Worm (Caenorhabditis elegans) whole organism, L4 larva: Measurements from ENCODE around the gene ZK783.7.

Experiments
- F37D6.2 ChIP-seq: sonication (generic microtip); optimal IDR thresholded peaks from 2 replicates; lab custom pipeline; 2016; ENCODE audit warnings: mild to moderate bottlenecking, missing genetic modification characterization, missing compliant biosample characterization
- F49E8.2 ChIP-seq: sonication (generic microtip); optimal IDR thresholded peaks from 2 replicates; lab custom pipeline; 2016; ENCODE audit warnings: missing compliant biosample characterization, mild to moderate bottlenecking, missing genetic modification characterization, borderline replicate concordance
- Y5F2A.4 ChIP-seq: fragments of 200-800 bp; sonication (Bioruptor generic); optimal IDR thresholded peaks from 2 replicates; lab custom pipeline; 2018; ENCODE audit warnings: mild to moderate bottlenecking, missing genetic modification characterization, missing compliant biosample characterization
- aha-1 ChIP-seq: fragments of 150-350 bp; peaks from one replicate; lab custom pipeline; 2014; ENCODE audit warnings: missing biosample characterization, missing genetic modification characterization
- ama-1 ChIP-seq: fragments of 150-350 bp; optimal IDR thresholded peaks from 2 replicates; lab custom pipeline; 2014; ENCODE audit warnings: inconsistent platforms, mixed read lengths
- arid-1 ChIP-seq: fragments of 200-800 bp; sonication (Bioruptor generic); conservative IDR thresholded peaks from 2 replicates; pipeline ENCODE4 v1.3.6; 2022; ENCODE audit warnings: missing genetic modification reagents, missing genetic modification characterization, missing compliant biosample characterization
- attf-4 ChIP-seq: sonication (generic microtip); optimal IDR thresholded peaks from 3 replicates; lab custom pipeline; 2017; ENCODE audit warnings: missing biosample characterization, missing genetic modification characterization
- ceh-82 ChIP-seq: sonication (generic microtip); optimal IDR thresholded peaks from 2 replicates; lab custom pipeline; 2017; ENCODE audit warnings: missing biosample characterization, missing genetic modification characterization
- ces-1 ChIP-seq: fragments of 150-350 bp; sonication (generic microtip); optimal IDR thresholded peaks from 4 replicates; lab custom pipeline; 2014; ENCODE audit warnings: missing biosample characterization, missing genetic modification reagents, missing genetic modification characterization
- daf-16 ChIP-seq, 3 experiments: sonication (generic microtip); optimal IDR thresholded peaks; 2 replicates each; lab custom pipeline; 2016 to 2017; ENCODE audit warnings: missing genetic modification characterization in 3 of 3, missing genetic modification reagents in 3 of 3, mild to moderate bottlenecking in 2 of 3, missing compliant biosample characterization in 2 of 3, missing biosample characterization in 1 of 3, moderate library complexity in 1 of 3
- dmd-8 ChIP-seq: fragments of 200-800 bp; sonication (Bioruptor generic); IDR thresholded peaks from 2 replicates; pipeline ENCODE4 v1.3.6; 2022; ENCODE audit warnings: missing genetic modification characterization, missing compliant biosample characterization
- duxl-1 ChIP-seq: sonication (generic microtip); optimal IDR thresholded peaks from 2 replicates; lab custom pipeline; 2016; ENCODE audit warnings: mild to moderate bottlenecking, missing genetic modification characterization, moderate library complexity, missing compliant biosample characterization; ENCODE audit not compliant: poor library complexity
- fos-1 ChIP-seq: fragments of 150-350 bp; optimal IDR thresholded peaks from 2 replicates; lab custom pipeline; 2014; ENCODE audit warnings: missing biosample characterization, missing genetic modification characterization
- gei-8 ChIP-seq: fragments of 200-800 bp; sonication (Bioruptor generic); optimal IDR thresholded peaks from 2 replicates; lab custom pipeline; 2018; ENCODE audit warnings: mild to moderate bottlenecking, missing genetic modification characterization, missing compliant biosample characterization
- hlh-11 ChIP-seq: fragments of 200-800 bp; sonication (Bioruptor generic); optimal IDR thresholded peaks from 2 replicates; lab custom pipeline; 2018; ENCODE audit warnings: mild to moderate bottlenecking, missing genetic modification characterization, missing compliant biosample characterization
- hlh-30 ChIP-seq: sonication (generic microtip); optimal IDR thresholded peaks from 2 replicates; lab custom pipeline; 2017; ENCODE audit warnings: antibody characterized with exemption, mild to moderate bottlenecking, missing genetic modification characterization, missing compliant biosample characterization; ENCODE audit not compliant: insufficient read depth
- lin-15B ChIP-seq: fragments of 150-350 bp; sonication (generic microtip); optimal IDR thresholded peaks from 3 replicates; lab custom pipeline; 2014; ENCODE audit warnings: missing biosample characterization, missing genetic modification characterization
- lin-38 ChIP-seq: fragments of 200-800 bp; sonication (Bioruptor generic); IDR thresholded peaks from 2 replicates; pipeline ENCODE4 v1.3.6; 2022; ENCODE audit warnings: missing genetic modification reagents, missing genetic modification characterization, missing compliant biosample characterization
- madf-5 ChIP-seq, 2 experiments: fragments of 200-800 bp; sonication (Bioruptor generic); IDR thresholded peaks; 2 replicates each; pipeline ENCODE4 v1.3.6; 2022; ENCODE audit warnings: missing compliant biosample characterization in 2 of 2, missing genetic modification characterization in 2 of 2
- madf-9 ChIP-seq: fragments of 200-800 bp; sonication (Bioruptor generic); conservative IDR thresholded peaks from 2 replicates; pipeline ENCODE4 v1.3.6; 2022; ENCODE audit warnings: missing genetic modification reagents, missing genetic modification characterization, missing compliant biosample characterization
- mep-1 ChIP-seq: fragments of 150-350 bp; sonication (generic microtip); optimal IDR thresholded peaks from 3 replicates; lab custom pipeline; 2014; ENCODE audit warnings: missing biosample characterization, missing genetic modification characterization
- mes-2 ChIP-seq: sonication (generic microtip); optimal IDR thresholded peaks from 2 replicates; lab custom pipeline; 2016; ENCODE audit warnings: missing genotype, mild to moderate bottlenecking, missing genetic modification characterization, missing compliant biosample characterization; ENCODE audit not compliant: poor library complexity, severe bottlenecking
- nhr-10 ChIP-seq: fragments of 150-350 bp; optimal IDR thresholded peaks from 2 replicates; lab custom pipeline; 2014; ENCODE audit warnings: missing biosample characterization, missing genetic modification characterization
- nhr-102 ChIP-seq: sonication (generic microtip); optimal IDR thresholded peaks from 2 replicates; lab custom pipeline; 2016; ENCODE audit warnings: mild to moderate bottlenecking, missing genetic modification characterization, moderate library complexity, missing compliant biosample characterization
- nhr-237 ChIP-seq: sonication (generic microtip); optimal IDR thresholded peaks from 2 replicates; lab custom pipeline; 2017; ENCODE audit warnings: missing biosample characterization, missing genetic modification characterization
- nhr-28 ChIP-seq: fragments of 150-350 bp; optimal IDR thresholded peaks from 2 replicates; lab custom pipeline; 2014; ENCODE audit warnings: missing biosample characterization, missing genetic modification characterization
- nhr-41 ChIP-seq: fragments of 200-800 bp; sonication (Bioruptor generic); IDR thresholded peaks from 2 replicates; pipeline ENCODE4 v1.3.6; 2022; ENCODE audit warnings: missing genetic modification reagents, missing genetic modification characterization, missing compliant biosample characterization
- nhr-42 ChIP-seq: fragments of 200-800 bp; sonication (Bioruptor generic); IDR thresholded peaks from 2 replicates; pipeline ENCODE4 v1.3.6; 2022; ENCODE audit warnings: missing genetic modification characterization, missing compliant biosample characterization
- nhr-48 ChIP-seq: sonication (generic microtip); optimal IDR thresholded peaks from 2 replicates; lab custom pipeline; 2016; ENCODE audit warnings: mild to moderate bottlenecking, missing genetic modification characterization, missing compliant biosample characterization
- rbr-2 ChIP-seq: sonication (generic microtip); optimal IDR thresholded peaks from 2 replicates; lab custom pipeline; 2016; ENCODE audit warnings: missing genotype, missing genetic modification characterization, missing compliant biosample characterization
- sdz-12 ChIP-seq: fragments of 200-800 bp; sonication (Bioruptor generic); optimal IDR thresholded peaks from 2 replicates; lab custom pipeline; 2018; ENCODE audit warnings: mild to moderate bottlenecking, missing genetic modification characterization, missing compliant biosample characterization
- skn-1 ChIP-seq: fragments of 150-350 bp; optimal IDR thresholded peaks from 2 replicates; lab custom pipeline; 2014; ENCODE audit warnings: missing biosample characterization, missing genetic modification characterization
- tra-1 ChIP-seq: fragments of 200-800 bp; sonication (Bioruptor generic); IDR thresholded peaks from 2 replicates; pipeline ENCODE4 v1.3.6; 2022; ENCODE audit warnings: missing genetic modification reagents, missing genetic modification characterization, missing compliant biosample characterization
- unc-62 ChIP-seq, 3 experiments: fragments of 150-350 bp in 1 of 3; sonication (generic microtip); optimal IDR thresholded peaks in 2 of 3; peaks in 1 of 3; 1 replicate in 1 of 3; 2 replicates in 2 of 3; lab custom pipeline; 2014 to 2017; ENCODE audit warnings: missing biosample characterization in 3 of 3, missing genetic modification characterization in 3 of 3, missing genetic modification reagents in 3 of 3, missing genotype in 1 of 3
- vab-7 ChIP-seq: fragments of 200-800 bp; sonication (Bioruptor generic); IDR thresholded peaks from 2 replicates; pipeline ENCODE4 v1.3.6; 2022; ENCODE audit warnings: missing genetic modification reagents, missing genetic modification characterization, missing compliant biosample characterization
- zfp-2 ChIP-seq: sonication (generic microtip); optimal IDR thresholded peaks from 2 replicates; lab custom pipeline; 2016; ENCODE audit warnings: mild to moderate bottlenecking, missing genetic modification characterization, missing compliant biosample characterization
- zip-2 ChIP-seq: fragments of 150-350 bp; optimal IDR thresholded peaks from 2 replicates; lab custom pipeline; 2014; ENCODE audit warnings: missing biosample characterization, missing genetic modification characterization
- ztf-7 ChIP-seq: fragments of 150-350 bp; optimal IDR thresholded peaks from 2 replicates; lab custom pipeline; 2014; ENCODE audit warnings: missing biosample characterization, missing genetic modification characterization

The ZK783.7 gene

ce11 chrIII:7656474-7656873 is at the start of gene ZK783.7:
Gene ZK783.7 (plus strand): TSS chrIII:7656719.
- no peak for TF ChIP-seq nhr-237 (tag; lab: Kevin White, UChicago)
- peak in 1 of 2 experiments; percentile 93 for TF ChIP-seq unc-62 (GFP tag; optimal IDR thresholded peaks at IDR 0.05 in 1 of 2; lab: Kevin White, UChicago)
- TF ChIP-seq unc-62 (tag; optimal IDR thresholded peaks at IDR 0.05; lab: Kevin White, UChicago), result no peak

- no peak for TF ChIP-seq hlh-30 (tag; lab: Kevin White, UChicago)
- no peak for TF ChIP-seq skn-1 (tag; lab: Kevin White, UChicago)
- no peak for TF ChIP-seq attf-4 (tag; lab: Kevin White, UChicago)
- no peak for TF ChIP-seq zfp-2
- TF ChIP-seq ceh-82, result no peak
- no peak for TF ChIP-seq aha-1 (tag; lab: Kevin White, UChicago)
- no peak for TF ChIP-seq mes-2 (tag; lab: Kevin White, UChicago)
These were observed 48.3 kb upstream of the ZK783.7 start, which contains the start of gene T04A6.3 for ce11 chrIII:7608223-7608622. Gene T04A6.3 (minus strand): TSS chrIII:7608323.

DNA sequence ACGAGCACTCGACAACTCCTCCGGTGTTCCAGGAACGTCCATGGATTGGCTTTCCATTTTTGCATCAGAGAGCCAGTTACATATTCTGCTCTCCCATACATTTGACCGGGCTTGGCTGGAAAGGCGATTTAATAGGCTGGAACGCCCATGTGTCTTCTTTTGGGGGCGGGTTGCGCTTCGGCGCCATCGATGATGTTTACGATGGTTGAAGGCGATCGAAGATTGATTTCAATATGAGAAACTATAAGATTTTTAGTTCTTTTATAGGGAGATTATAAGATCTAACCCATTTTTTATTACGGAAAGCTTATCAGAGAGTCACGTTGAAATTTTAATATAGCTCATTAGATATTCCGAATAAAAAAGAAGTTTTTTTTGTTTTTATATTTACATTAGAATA is 47.4 kb upstream of the ZK783.7 start, which contains the start of gene nsph-4.3:
Gene nsph-4.3, minus strand, starts transcription at position 101 of the 400 bp plus-strand sequence.
- TF ChIP-seq lin-15B (tag; lab: Kevin White, UChicago) (no peak), vab-7 (GFP tag; lab: Robert Waterston, UW) (no peak), unc-62 (GFP tag; optimal IDR thresholded peaks at IDR 0.05 in 1 of 2; lab: Kevin White, UChicago) (peak in 1 of 2 experiments; percentile 21), unc-62 (tag; optimal IDR thresholded peaks at IDR 0.05; lab: Kevin White, UChicago) (no peak), nhr-102 (tag; lab: Kevin White, UChicago) (no peak), nhr-42 (GFP tag; lab: Robert Waterston, UW) (no peak), nhr-237 (tag; lab: Kevin White, UChicago) (no peak), lin-38 (GFP tag; lab: Robert Waterston, UW) (no peak)

ce11 chrIII:7614530-7614929 is 42.0 kb upstream of the ZK783.7 start, which contains the start of gene T04A6.2:
Gene T04A6.2 (plus strand): TSS chrIII:7614830.
- TF ChIP-seq nhr-10 (tag; lab: Kevin White, UChicago) (no peak), madf-5 (GFP tag; IDR thresholded peaks at IDR 0.05; lab: Robert Waterston, UW) (no peak), rbr-2 (tag; lab: Kevin White, UChicago) (no peak), sdz-12 (GFP tag; lab: Kevin White, UChicago) (no peak), daf-16 (GFP tag; optimal IDR thresholded peaks at IDR 0.05; lab: Kevin White, UChicago) (no peak), daf-16 (tag; optimal IDR thresholded peaks at IDR 0.05; lab: Kevin White, UChicago) (no peak), nhr-41 (GFP tag; lab: Robert Waterston, UW) (no peak), nhr-28 (tag; lab: Kevin White, UChicago) (no peak), dmd-8 (GFP tag; lab: Robert Waterston, UW) (no peak), duxl-1 (tag; lab: Kevin White, UChicago) (no peak), hlh-11 (tag; lab: Kevin White, UChicago) (no peak)

ce11 chrIII:7616228-7616627 is 40.3 kb upstream of the ZK783.7 start, which contains the start of gene T04A6.1:
Gene T04A6.1 (plus strand): TSS chrIII:7616528.
- TF ChIP-seq unc-62 (GFP tag; optimal IDR thresholded peaks at IDR 0.05 in 1 of 2; lab: Kevin White, UChicago) (peak in 1 of 2 experiments; percentile 6), unc-62 (tag; optimal IDR thresholded peaks at IDR 0.05; lab: Kevin White, UChicago) (no peak), hlh-30 (tag; lab: Kevin White, UChicago) (peak; percentile 17), ama-1 (no peak)

- TF ChIP-seq ces-1 (GFP tag; lab: Kevin White, UChicago), result no peak
- no peak for TF ChIP-seq nhr-48 (tag; lab: Kevin White, UChicago)
- no peak for TF ChIP-seq madf-5 (GFP tag; IDR thresholded peaks at IDR 0.05; lab: Robert Waterston, UW)
- no peak for TF ChIP-seq zip-2 (tag; lab: Kevin White, UChicago)
- TF ChIP-seq tra-1 (GFP tag; lab: Robert Waterston, UW), result no peak
- no peak for TF ChIP-seq madf-9 (GFP tag; lab: Robert Waterston, UW)
- peak; percentile 87 for TF ChIP-seq aha-1 (tag; lab: Kevin White, UChicago)
- TF ChIP-seq hlh-11 (tag; lab: Kevin White, UChicago), result peak; percentile 15
- no peak for TF ChIP-seq F37D6.2 (tag; lab: Kevin White, UChicago)
- TF ChIP-seq Y5F2A.4 (GFP tag; lab: Kevin White, UChicago), result no peak
- TF ChIP-seq duxl-1 (tag; lab: Kevin White, UChicago), result no peak
- no peak for TF ChIP-seq lin-15B (tag; lab: Kevin White, UChicago)
- TF ChIP-seq gei-8 (GFP tag; lab: Kevin White, UChicago), result no peak
- TF ChIP-seq mep-1 (tag; lab: Kevin White, UChicago), result no peak
- TF ChIP-seq zfp-2, result no peak
- TF ChIP-seq unc-62 (GFP tag; optimal IDR thresholded peaks at IDR 0.05 in 1 of 2; lab: Kevin White, UChicago), result no peak
- no peak for TF ChIP-seq unc-62 (tag; optimal IDR thresholded peaks at IDR 0.05; lab: Kevin White, UChicago)
- no peak for TF ChIP-seq F49E8.2 (tag; lab: Kevin White, UChicago)
- TF ChIP-seq fos-1 (tag; lab: Kevin White, UChicago), result no peak
- TF ChIP-seq ztf-7 (tag; lab: Kevin White, UChicago), result no peak
- TF ChIP-seq nhr-42 (GFP tag; lab: Robert Waterston, UW), result no peak
- TF ChIP-seq nhr-28 (tag; lab: Kevin White, UChicago), result peak; percentile 35
- no peak for TF ChIP-seq arid-1 (GFP tag; lab: Robert Waterston, UW)
These were observed 38.2 kb upstream of the ZK783.7 start for ce11 chrIII:7618294-7618693.
